Worm (Caenorhabditis elegans): ENCODE results near the gene cpr-2.

DNA sequence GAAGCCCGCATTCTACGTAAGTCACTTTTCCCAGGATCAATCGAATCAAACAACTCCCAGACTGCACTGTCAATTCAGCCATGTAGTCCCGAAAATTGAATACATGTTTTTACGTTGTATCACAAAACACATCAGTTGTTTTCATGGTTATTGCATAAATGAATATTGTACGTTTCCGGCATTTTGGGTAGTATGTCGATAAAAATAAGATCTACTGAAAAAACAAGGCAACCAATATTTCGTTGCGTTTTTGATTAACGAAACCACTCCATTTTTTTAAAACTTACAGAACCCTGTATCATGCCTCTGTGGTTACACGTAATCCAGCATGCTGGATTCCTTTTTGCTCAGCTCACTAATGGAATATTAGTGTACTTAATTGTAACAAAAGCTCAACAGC, 39.3 kb upstream of the cpr-2 start, which contains the start of gene str-149:
- no peak for TF ChIP-seq him-1 (tag; optimal IDR thresholded peaks at IDR 0.05)
- no peak for TF ChIP-seq dao-5 (tag; optimal IDR thresholded peaks at IDR 0.05)
- TF ChIP-seq W03F9.2 (tag; optimal IDR thresholded peaks at IDR 0.05), result no peak
